Fruit fly (Drosophila melanogaster) whole organism, pupa: ENCODE measurements around the gene fry.

ENCODE experiments used
- CG10348 ChIP-seq: fragments of 200-800 bp; sonication (Bioruptor generic); IDR thresholded peaks from 2 replicates; pipeline ENCODE4 v1.3.6; 2022; ENCODE audit warnings: missing biosample characterization, missing genetic modification characterization
- CG12605 ChIP-seq: fragments of 200-800 bp; sonication (Bioruptor generic); IDR thresholded peaks from 2 replicates; pipeline ENCODE4 v1.3.6; 2022; ENCODE audit warnings: missing biosample characterization, missing genetic modification characterization
- CG13204 ChIP-seq: fragments of 200-800 bp; sonication (Bioruptor generic); optimal IDR thresholded peaks from 2 replicates; lab custom pipeline; 2018; ENCODE audit warnings: missing biosample characterization, mild to moderate bottlenecking, missing genetic modification characterization, moderate library complexity
- CG14655 ChIP-seq: fragments of 200-800 bp; sonication (Bioruptor generic); optimal IDR thresholded peaks from 3 replicates; lab custom pipeline; 2017; ENCODE audit warnings: mild to moderate bottlenecking, missing biosample characterization, missing genetic modification reagents, missing genetic modification characterization
- CG15710 ChIP-seq: fragments of 200-800 bp; sonication (Bioruptor generic); optimal IDR thresholded peaks from 2 replicates; lab custom pipeline; 2018; ENCODE audit warnings: missing biosample characterization, mild to moderate bottlenecking, missing genetic modification characterization, moderate library complexity
- CG17806 ChIP-seq: fragments of 200-800 bp; sonication (Bioruptor generic); optimal IDR thresholded peaks from 2 replicates; lab custom pipeline; 2018; ENCODE audit warnings: missing biosample characterization, mild to moderate bottlenecking, missing genetic modification characterization, moderate library complexity
- CG32121 ChIP-seq: fragments of 200-800 bp; sonication (Bioruptor generic); IDR thresholded peaks from 2 replicates; pipeline ENCODE4 v1.3.6; 2022; ENCODE audit warnings: missing biosample characterization, missing genetic modification characterization
- CG34367 ChIP-seq: fragments of 200-800 bp; sonication (Bioruptor generic); optimal IDR thresholded peaks from 2 replicates; lab custom pipeline; 2018; ENCODE audit warnings: missing biosample characterization, mild to moderate bottlenecking, missing genetic modification characterization
- CG4496 ChIP-seq: fragments of 200-800 bp; sonication (Bioruptor generic); IDR thresholded peaks from 3 replicates; pipeline ENCODE4 v1.3.6; 2022; ENCODE audit warnings: missing biosample characterization, missing genetic modification characterization
- CG8159 ChIP-seq: fragments of 200-800 bp; sonication (Bioruptor generic); optimal IDR thresholded peaks from 3 replicates; lab custom pipeline; 2018; ENCODE audit warnings: missing biosample characterization, mild to moderate bottlenecking, missing genetic modification characterization, moderate library complexity
- CG8301 ChIP-seq: fragments of 200-800 bp; sonication (Bioruptor generic); optimal IDR thresholded peaks from 2 replicates; lab custom pipeline; 2018; ENCODE audit warnings: missing biosample characterization, mild to moderate bottlenecking, missing genetic modification characterization
- CG9948 ChIP-seq: fragments of 200-800 bp; sonication (Bioruptor generic); optimal IDR thresholded peaks from 2 replicates; lab custom pipeline; 2018; ENCODE audit warnings: missing biosample characterization, mild to moderate bottlenecking, missing genetic modification characterization, moderate library complexity
- D1 ChIP-seq: fragments of 200-800 bp; sonication (Bioruptor generic); optimal IDR thresholded peaks from 2 replicates; lab custom pipeline; 2018; ENCODE audit warnings: missing biosample characterization, mild to moderate bottlenecking, missing genetic modification characterization, moderate library complexity
- EcR ChIP-seq: fragments of 200-800 bp; sonication (Bioruptor generic); optimal IDR thresholded peaks from 3 replicates; lab custom pipeline; 2019; ENCODE audit warnings: missing biosample characterization, missing genetic modification characterization, mild to moderate bottlenecking, moderate library complexity, missing genetic modification reagents
- Ets98B ChIP-seq: fragments of 200-800 bp; sonication (Bioruptor generic); IDR thresholded peaks from 2 replicates; pipeline ENCODE4 v1.3.6; 2022; ENCODE audit warnings: missing biosample characterization, missing genetic modification characterization
- Pif1A ChIP-seq: fragments of 200-800 bp; sonication (Bioruptor generic); optimal IDR thresholded peaks from 3 replicates; lab custom pipeline; 2016; ENCODE audit warnings: missing biosample characterization, missing genetic modification characterization
- Pif1B ChIP-seq: fragments of 200-800 bp; sonication (Bioruptor generic); optimal IDR thresholded peaks from 3 replicates; lab custom pipeline; 2016; ENCODE audit warnings: missing biosample characterization, missing genetic modification characterization
- Snoo ChIP-seq: fragments of 200-800 bp; sonication (Bioruptor generic); optimal IDR thresholded peaks from 3 replicates; lab custom pipeline; 2017; ENCODE audit warnings: missing biosample characterization, mild to moderate bottlenecking, missing genetic modification characterization, inconsistent platforms
- fd96Ca ChIP-seq: fragments of 200-800 bp; sonication (Bioruptor generic); IDR thresholded peaks from 3 replicates; pipeline ENCODE4 v1.3.6; 2022; ENCODE audit warnings: missing biosample characterization, missing genetic modification characterization
- gl ChIP-seq: fragments of 200-800 bp; sonication (Bioruptor generic); optimal IDR thresholded peaks from 2 replicates; lab custom pipeline; 2018; ENCODE audit warnings: missing biosample characterization, mild to moderate bottlenecking, missing genetic modification characterization
- rn ChIP-seq: fragments of 200-800 bp; sonication (Bioruptor generic); IDR thresholded peaks from 2 replicates; pipeline ENCODE4 v1.3.6; 2022; ENCODE audit warnings: missing biosample characterization, missing genetic modification characterization

The fry gene

DNA sequence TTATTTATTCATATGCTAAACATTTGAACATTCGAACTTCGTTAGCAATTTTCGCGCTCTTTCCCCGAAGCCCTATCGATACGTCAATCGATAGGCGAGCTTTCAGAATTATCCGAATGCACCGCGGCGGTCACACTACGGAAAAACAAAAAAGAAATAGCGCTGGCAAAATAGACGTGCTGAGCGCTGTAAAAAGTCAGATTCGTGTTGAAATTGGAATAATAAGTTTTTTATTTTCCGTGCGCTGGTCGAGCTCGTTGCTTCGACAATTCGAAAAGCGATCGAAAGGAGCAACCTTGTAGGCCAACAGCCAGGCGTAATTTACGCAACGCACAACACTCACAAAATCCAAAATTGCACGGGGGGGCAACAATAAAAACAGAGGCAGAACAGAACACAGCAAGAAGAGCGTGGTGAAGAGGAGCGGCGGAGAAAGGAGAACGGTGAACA lies 19.3 kb upstream of the fry start, which contains the start of gene Ubc4:
Gene Ubc4, plus strand, starts transcription at position 144 of the 450 bp plus-strand sequence.
- peak; percentile 8 for TF ChIP-seq Snoo
- no peak for TF ChIP-seq CG12605 (GFP tag; lab: Robert Waterston, UW)
- no peak for TF ChIP-seq CG8301 (tag; lab: Kevin White, UChicago)
- TF ChIP-seq CG8159 (tag; lab: Kevin White, UChicago), result peak; percentile 2
- TF ChIP-seq D1 (tag; lab: Kevin White, UChicago), result no peak
- TF ChIP-seq CG34367 (tag; lab: Kevin White, UChicago), result no peak
- no peak for TF ChIP-seq CG10348 (GFP tag; lab: Robert Waterston, UW)
- 0 out of 2 replicates have a peak, but pooled peaks have one; percentile 9 for TF ChIP-seq CG32121 (GFP tag; lab: Robert Waterston, UW)
- no peak for TF ChIP-seq fd96Ca
- peak; percentile 26 for TF ChIP-seq EcR (GFP tag; lab: Kevin White, UChicago)
- no peak for TF ChIP-seq rn (GFP tag; lab: Robert Waterston, UW)
- TF ChIP-seq CG15710 (tag; lab: Kevin White, UChicago), result peak; percentile 7
- no peak for TF ChIP-seq Pif1B (GFP tag; lab: Kevin White, UChicago)
- peak; percentile 40 for TF ChIP-seq gl (tag; lab: Kevin White, UChicago)
- peak; percentile 39 for TF ChIP-seq Ets98B (GFP tag; lab: Robert Waterston, UW)
- TF ChIP-seq CG17806 (tag; lab: Kevin White, UChicago), result peak; percentile 8
- peak; percentile 12; the same call in 1 of the 3 replicates for TF ChIP-seq CG4496 (GFP tag; lab: Robert Waterston, UW)
- no peak for TF ChIP-seq CG14655 (GFP tag; lab: Kevin White, UChicago)
- no peak for TF ChIP-seq CG13204 (GFP tag; lab: Kevin White, UChicago)
- no peak for TF ChIP-seq Pif1A (GFP tag; lab: Kevin White, UChicago)
- no peak for TF ChIP-seq CG9948 (tag; lab: Kevin White, UChicago)

DNA sequence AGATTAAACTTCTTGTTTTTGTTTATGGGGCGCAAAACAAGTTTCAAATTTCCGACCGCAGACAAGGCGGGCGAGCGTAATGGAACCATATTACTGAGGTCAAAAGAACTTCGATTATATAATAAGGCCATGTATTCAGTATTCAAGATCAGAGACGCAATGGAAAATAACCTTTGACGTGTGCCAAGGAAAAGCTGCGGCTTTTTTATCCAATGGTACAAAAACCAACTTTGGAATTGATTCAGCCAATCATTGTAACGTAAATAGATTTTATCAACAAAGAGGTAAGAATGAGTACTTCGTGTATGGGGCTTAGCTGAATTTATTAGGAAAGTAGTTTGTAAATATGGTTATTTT lies 18.6 kb upstream of the fry start:
- TF ChIP-seq CG12605 (GFP tag; lab: Robert Waterston, UW) (no peak), EcR (GFP tag; lab: Kevin White, UChicago) (no peak), CG9948 (tag; lab: Kevin White, UChicago) (no peak), Pif1B (GFP tag; lab: Kevin White, UChicago) (no peak), CG15710 (tag; lab: Kevin White, UChicago) (no peak), D1 (tag; lab: Kevin White, UChicago) (no peak), fd96Ca (no peak), CG10348 (GFP tag; lab: Robert Waterston, UW) (no peak), Snoo (no peak), CG8301 (tag; lab: Kevin White, UChicago) (no peak), Ets98B (GFP tag; lab: Robert Waterston, UW) (no peak), CG17806 (tag; lab: Kevin White, UChicago) (no peak), CG32121 (GFP tag; lab: Robert Waterston, UW) (no peak), CG8159 (tag; lab: Kevin White, UChicago) (no peak), CG34367 (tag; lab: Kevin White, UChicago) (no peak), gl (tag; lab: Kevin White, UChicago) (no peak), CG14655 (GFP tag; lab: Kevin White, UChicago) (no peak)

DNA sequence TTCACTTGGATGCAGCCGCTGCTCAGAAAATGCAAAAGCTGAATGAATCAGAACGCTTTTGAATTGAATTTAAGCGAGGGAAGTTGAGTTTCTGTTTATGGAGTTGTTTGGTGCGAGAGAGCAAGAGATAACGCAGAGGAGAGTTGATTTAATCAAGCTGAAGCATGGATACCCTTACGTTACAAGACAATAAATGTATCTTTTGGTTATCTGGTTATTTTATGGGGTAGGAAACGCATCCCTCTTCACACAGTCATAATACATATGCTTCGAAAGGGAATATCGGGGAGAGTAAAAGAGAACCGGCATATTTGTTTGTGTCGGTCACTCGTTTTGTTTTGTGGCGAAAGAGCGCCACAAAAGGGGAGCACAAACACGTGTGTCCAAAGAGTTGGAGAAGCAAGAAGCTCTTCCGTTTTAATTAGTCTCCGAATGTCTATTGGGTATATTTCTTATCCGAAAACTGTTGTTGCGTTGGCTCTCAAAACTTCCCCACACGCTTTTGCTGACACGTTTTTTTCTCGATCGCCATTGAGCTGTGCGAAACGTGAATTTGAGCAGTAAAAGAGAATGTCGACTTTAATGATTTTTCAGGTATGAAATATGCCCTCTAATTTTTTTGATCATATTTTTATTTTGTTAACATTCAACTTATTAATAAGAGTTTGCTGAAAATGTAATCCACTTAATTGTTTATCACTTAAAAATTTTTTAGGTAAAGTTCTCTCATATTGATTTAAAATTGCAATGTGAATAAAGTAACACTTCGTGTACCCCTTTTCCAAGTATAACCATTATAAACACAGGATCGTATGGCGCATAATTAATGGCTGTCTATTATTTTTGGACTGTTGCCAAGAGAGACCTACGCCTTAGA lies 18.0 kb upstream of the fry start, which contains the start of gene Prps:
Gene Prps, minus strand, starts transcription at position 51 of the 877 bp plus-strand sequence.
- peak; percentile 83 for TF ChIP-seq CG17806 (tag; lab: Kevin White, UChicago)
- peak; percentile 87 for TF ChIP-seq CG12605 (GFP tag; lab: Robert Waterston, UW)
- peak; percentile 79 for TF ChIP-seq CG8159 (tag; lab: Kevin White, UChicago)
- TF ChIP-seq D1 (tag; lab: Kevin White, UChicago), result no peak
- TF ChIP-seq Pif1A (GFP tag; lab: Kevin White, UChicago), result peak; percentile 89
- TF ChIP-seq CG34367 (tag; lab: Kevin White, UChicago), result peak; percentile 64
- peak; percentile 82 for TF ChIP-seq CG8301 (tag; lab: Kevin White, UChicago)
- peak; percentile 52 for TF ChIP-seq EcR (GFP tag; lab: Kevin White, UChicago)
- no peak for TF ChIP-seq CG14655 (GFP tag; lab: Kevin White, UChicago)
- TF ChIP-seq CG4496 (GFP tag; lab: Robert Waterston, UW), result peak; percentile 93
- TF ChIP-seq CG15710 (tag; lab: Kevin White, UChicago), result peak; percentile 70
- TF ChIP-seq CG10348 (GFP tag; lab: Robert Waterston, UW), result no peak
- peak; percentile 79 for TF ChIP-seq gl (tag; lab: Kevin White, UChicago)
- TF ChIP-seq CG32121 (GFP tag; lab: Robert Waterston, UW), result peak; percentile 80
- TF ChIP-seq Pif1B (GFP tag; lab: Kevin White, UChicago), result peak; percentile 87
- TF ChIP-seq Snoo, result peak; percentile 85
- TF ChIP-seq rn (GFP tag; lab: Robert Waterston, UW), result peak; percentile 81
- peak; percentile 93 for TF ChIP-seq fd96Ca
- TF ChIP-seq CG9948 (tag; lab: Kevin White, UChicago), result peak; percentile 67
- peak; percentile 96 for TF ChIP-seq Ets98B (GFP tag; lab: Robert Waterston, UW)
- no peak for TF ChIP-seq CG13204 (GFP tag; lab: Kevin White, UChicago)

DNA sequence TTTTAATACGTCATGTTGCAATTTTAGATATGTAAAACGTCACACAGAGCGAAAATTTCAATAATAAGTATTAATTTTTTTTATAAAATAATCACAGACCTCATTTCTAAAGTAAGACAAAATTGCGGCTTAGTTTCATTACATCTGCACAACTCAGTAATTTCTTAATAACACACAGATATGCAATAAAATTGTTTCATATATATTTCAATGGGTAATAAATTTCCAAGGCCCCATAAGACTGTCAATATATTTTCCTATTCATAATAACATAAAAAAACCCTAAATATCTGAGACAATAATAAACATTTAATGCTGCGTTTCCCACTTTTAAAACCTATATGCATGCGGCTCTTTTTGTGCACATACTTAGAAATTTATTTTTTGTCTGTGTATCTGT lies 16.7 kb upstream of the fry start:
- no peak for TF ChIP-seq CG13204 (GFP tag; lab: Kevin White, UChicago)
- TF ChIP-seq CG8159 (tag; lab: Kevin White, UChicago), result peak; percentile 0
- no peak for TF ChIP-seq fd96Ca
- peak; percentile 47 for TF ChIP-seq CG34367 (tag; lab: Kevin White, UChicago)
- TF ChIP-seq D1 (tag; lab: Kevin White, UChicago), result peak; percentile 19
- TF ChIP-seq CG15710 (tag; lab: Kevin White, UChicago), result peak; percentile 36
- TF ChIP-seq rn (GFP tag; lab: Robert Waterston, UW), result no peak
- TF ChIP-seq CG17806 (tag; lab: Kevin White, UChicago), result peak; percentile 42
- TF ChIP-seq Pif1B (GFP tag; lab: Kevin White, UChicago), result no peak
- TF ChIP-seq CG8301 (tag; lab: Kevin White, UChicago), result peak; percentile 37
- TF ChIP-seq EcR (GFP tag; lab: Kevin White, UChicago), result no peak
- TF ChIP-seq CG12605 (GFP tag; lab: Robert Waterston, UW), result no peak
- TF ChIP-seq CG32121 (GFP tag; lab: Robert Waterston, UW), result peak; percentile 31; the same call in 1 of the 2 replicates
- TF ChIP-seq gl (tag; lab: Kevin White, UChicago), result no peak
- 0 out of 2 replicates have a peak, but pooled peaks have one; percentile 34 for TF ChIP-seq Ets98B (GFP tag; lab: Robert Waterston, UW)
- peak; percentile 5 for TF ChIP-seq CG14655 (GFP tag; lab: Kevin White, UChicago)
- TF ChIP-seq CG10348 (GFP tag; lab: Robert Waterston, UW), result no peak
- TF ChIP-seq Pif1A (GFP tag; lab: Kevin White, UChicago), result no peak
- 0 out of 3 replicates have a peak, but pooled peaks have one; percentile 30 for TF ChIP-seq CG4496 (GFP tag; lab: Robert Waterston, UW)
- peak; percentile 15 for TF ChIP-seq Snoo
- peak; percentile 21 for TF ChIP-seq CG9948 (tag; lab: Kevin White, UChicago)
